Fruit fly (Drosophila melanogaster) whole organism, adult: ENCODE measurements around the gene Scp2.

Experiments
- CG11617 ChIP-seq: fragments of 200-800 bp; sonication (Bioruptor generic); optimal IDR thresholded peaks from 2 replicates; lab custom pipeline; 2017; ENCODE audit warnings: mild to moderate bottlenecking, missing biosample characterization, missing genetic modification reagents, missing genetic modification characterization
- CG12768 ChIP-seq: fragments of 200-800 bp; sonication (Bioruptor generic); optimal IDR thresholded peaks from 2 replicates; lab custom pipeline; 2017; ENCODE audit warnings: missing biosample characterization, missing genetic modification characterization, mild to moderate bottlenecking, moderate library complexity, missing genetic modification reagents
- CG14711 ChIP-seq: fragments of 200-800 bp; sonication (Bioruptor generic); optimal IDR thresholded peaks from 2 replicates; lab custom pipeline; 2018; ENCODE audit warnings: missing biosample characterization, mild to moderate bottlenecking, missing genetic modification characterization, moderate library complexity
- CG1620 ChIP-seq: fragments of 200-800 bp; sonication (Bioruptor generic); optimal IDR thresholded peaks from 2 replicates; lab custom pipeline; 2016; ENCODE audit warnings: missing biosample characterization, missing genetic modification characterization
- CG7101 ChIP-seq: fragments of 200-800 bp; sonication (Bioruptor generic); optimal IDR thresholded peaks from 2 replicates; lab custom pipeline; 2018; ENCODE audit warnings: missing biosample characterization, mild to moderate bottlenecking, missing genetic modification characterization, moderate library complexity
- Crg-1 ChIP-seq: fragments of 200-800 bp; sonication (Bioruptor generic); optimal IDR thresholded peaks from 2 replicates; lab custom pipeline; 2016; ENCODE audit warnings: missing biosample characterization, missing genetic modification characterization
- Hr96 ChIP-seq: fragments of 200-800 bp; sonication (Bioruptor generic); optimal IDR thresholded peaks from 2 replicates; lab custom pipeline; 2016; ENCODE audit warnings: missing biosample characterization, missing genetic modification characterization
- Mnt ChIP-seq: fragments of 200-800 bp; sonication (Bioruptor generic); optimal IDR thresholded peaks from 2 replicates; lab custom pipeline; 2016; ENCODE audit warnings: missing biosample characterization, mild to moderate bottlenecking, missing genetic modification characterization
- bab1 ChIP-seq: fragments of 200-800 bp; sonication (Bioruptor generic); optimal IDR thresholded peaks from 3 replicates; lab custom pipeline; 2019; ENCODE audit warnings: missing biosample characterization, mild to moderate bottlenecking, missing genetic modification characterization, moderate library complexity
- cic ChIP-seq: fragments of 200-800 bp; sonication (Bioruptor generic); optimal IDR thresholded peaks from 2 replicates; lab custom pipeline; 2017; ENCODE audit warnings: missing biosample characterization, mild to moderate bottlenecking, missing genetic modification characterization, moderate library complexity
- cnc ChIP-seq, 2 experiments: fragments of >200 bp; optimal IDR thresholded peaks; 2 replicates each; lab custom pipeline; 2017
- ovo ChIP-seq: fragments of 200-800 bp; sonication (Bioruptor generic); optimal IDR thresholded peaks from 2 replicates; lab custom pipeline; 2016; ENCODE audit warnings: missing biosample characterization, missing genetic modification characterization
- pad ChIP-seq: fragments of 200-800 bp; sonication (Bioruptor generic); optimal IDR thresholded peaks from 3 replicates; lab custom pipeline; 2017; ENCODE audit warnings: missing biosample characterization, missing genetic modification characterization, mild to moderate bottlenecking, moderate library complexity, missing genetic modification reagents
- toe ChIP-seq: fragments of 200-800 bp; sonication (Bioruptor generic); optimal IDR thresholded peaks from 2 replicates; lab custom pipeline; 2016; ENCODE audit warnings: missing biosample characterization, missing genetic modification characterization

- no peak for TF ChIP-seq cic (GFP tag; lab: Kevin White, UChicago)
- no peak for TF ChIP-seq cnc (optimal IDR thresholded peaks at IDR 0.05; lab: Kevin White, UChicago)
- TF ChIP-seq Mnt (GFP tag; lab: Kevin White, UChicago): no peak
- TF ChIP-seq CG14711 (tag; lab: Kevin White, UChicago): no peak
- TF ChIP-seq Crg-1: no peak
- TF ChIP-seq CG12768: no peak
- no peak for TF ChIP-seq Hr96 (GFP tag; lab: Kevin White, UChicago)
- TF ChIP-seq pad (GFP tag; lab: Kevin White, UChicago): no peak
- TF ChIP-seq CG1620 (GFP tag; lab: Kevin White, UChicago): no peak
- no peak for TF ChIP-seq ovo (GFP tag; lab: Kevin White, UChicago)
- no peak for TF ChIP-seq CG7101 (tag; lab: Kevin White, UChicago)
- no peak for TF ChIP-seq CG11617 (GFP tag; lab: Kevin White, UChicago)
- TF ChIP-seq bab1 (GFP tag; lab: Kevin White, UChicago): no peak
- TF ChIP-seq toe (GFP tag; lab: Kevin White, UChicago): no peak
These were observed 58.8 kb downstream of the Scp2 start for dm6 chr3R:16524593-16525111.
